Worm (Caenorhabditis elegans): ENCODE data around the gene K08D8.2.
A peak's percentile ranks its signal among the peaks of the same experiment; 100 is the strongest.

K08D8.2 gene

DNA sequence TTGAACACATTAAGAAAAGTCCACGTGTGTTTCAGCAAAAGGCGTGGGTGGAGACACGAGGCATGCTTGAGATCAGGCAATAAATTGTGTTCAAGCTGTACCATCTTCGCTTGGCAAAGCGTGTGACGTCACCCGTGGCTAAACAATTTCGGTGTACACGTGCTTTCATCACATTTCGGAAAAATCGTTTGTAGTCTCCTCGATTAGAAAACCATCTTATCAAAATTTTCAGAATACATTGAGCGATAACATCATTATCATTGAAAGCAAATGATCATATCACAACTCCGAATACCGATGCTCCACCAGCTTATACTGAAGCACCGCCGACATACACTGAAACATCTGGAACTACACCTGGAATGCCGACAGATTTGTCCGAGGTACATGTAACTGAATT, 1.3 kb upstream of the K08D8.2 start:
- TF ChIP-seq fos-1 (tag; optimal IDR thresholded peaks at IDR 0.05) = peak; percentile 69
- TF ChIP-seq sma-9 (GFP tag; optimal IDR thresholded peaks at IDR 0.05) = peak; percentile 39
- TF ChIP-seq sma-9 (tag; optimal IDR thresholded peaks at IDR 0.05) = no peak
- TF ChIP-seq nhr-10 (tag; optimal IDR thresholded peaks at IDR 0.05) = no peak

DNA sequence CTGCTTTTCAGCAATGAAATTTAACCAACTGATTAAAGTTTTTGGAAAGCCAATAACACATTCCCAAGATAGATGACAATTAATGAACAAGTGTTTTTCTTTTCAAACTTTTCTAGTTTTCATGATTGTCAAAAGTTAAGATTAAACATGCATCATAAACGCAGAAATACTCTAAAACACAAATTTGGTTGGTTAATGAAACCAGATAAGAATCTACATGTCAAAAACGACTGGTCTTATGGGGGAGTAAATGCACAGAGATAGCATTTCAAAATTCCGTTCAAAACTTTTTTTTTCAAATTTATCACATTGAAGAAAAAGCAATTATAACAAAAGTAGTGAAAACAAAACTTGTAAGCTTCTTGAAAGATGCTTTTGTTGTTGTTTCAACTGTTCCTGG, 827 bp downstream of the K08D8.2 start:
- TF ChIP-seq fos-1 (tag; optimal IDR thresholded peaks at IDR 0.05) = peak; percentile 55
- TF ChIP-seq lsy-2 (tag; optimal IDR thresholded peaks at IDR 0.05) = no peak

DNA sequence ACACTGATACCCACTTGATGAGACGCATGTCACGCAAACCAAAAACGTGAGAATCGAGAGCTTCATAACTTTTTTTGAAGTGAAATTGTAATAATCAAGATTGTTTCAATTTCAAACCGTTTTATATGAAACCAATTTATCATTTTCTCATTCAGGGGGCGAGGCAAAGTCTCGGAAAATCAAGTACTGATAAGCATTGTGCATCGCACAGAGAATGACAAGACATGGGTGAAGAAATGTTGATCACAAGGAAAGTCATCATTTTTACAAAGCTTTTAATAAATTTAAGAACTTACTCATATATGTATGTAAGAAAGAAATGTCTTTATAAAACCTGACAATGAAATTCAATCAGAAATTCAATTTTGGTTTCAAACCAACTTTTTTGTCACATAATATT, 3.7 kb downstream of the K08D8.2 start, which contains the start of gene K08D8.3:
TSS of gene K08D8.3 (minus strand) at position 131 of the 400 bp plus-strand sequence.
- peak; percentile 89 for TF ChIP-seq fos-1 (tag; optimal IDR thresholded peaks at IDR 0.05)
- TF ChIP-seq dmd-4 (tag; optimal IDR thresholded peaks at IDR 0.05) = no peak
- TF ChIP-seq skn-1 (tag; optimal IDR thresholded peaks at IDR 0.05) = peak; percentile 89
- peak; percentile 32 for TF ChIP-seq sma-9 (GFP tag; optimal IDR thresholded peaks at IDR 0.05)
- TF ChIP-seq sma-9 (tag; optimal IDR thresholded peaks at IDR 0.05) = no peak
- TF ChIP-seq unc-39 (tag; optimal IDR thresholded peaks at IDR 0.05) = no peak

DNA sequence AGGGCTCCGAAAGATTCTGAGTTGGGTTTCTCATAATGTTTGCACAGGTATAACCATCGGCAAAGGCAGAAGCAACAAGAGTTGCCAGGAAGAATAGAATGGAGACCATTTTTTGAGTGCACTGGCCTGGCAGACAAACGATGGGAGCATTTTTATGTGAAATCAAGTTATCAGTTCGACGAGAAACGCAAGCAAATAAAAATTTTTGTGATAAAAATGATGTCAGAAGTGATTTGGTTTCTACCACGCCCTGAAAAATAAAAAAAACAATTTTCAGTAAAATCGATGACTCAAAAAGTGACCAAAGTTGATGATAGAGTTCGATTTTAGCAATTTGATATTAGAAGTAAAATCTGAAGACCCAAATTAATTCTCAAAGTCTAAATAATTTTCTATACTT, 7.0 kb downstream of the K08D8.2 start, which contains the start of gene K08D8.4:
TSS of gene K08D8.4 (minus strand) at position 128 of the 400 bp plus-strand sequence.
- TF ChIP-seq fos-1 (tag; optimal IDR thresholded peaks at IDR 0.05) (peak; percentile 86), ceh-16 (tag; optimal IDR thresholded peaks at IDR 0.05) (no peak), F13H6.1 (tag; optimal IDR thresholded peaks at IDR 0.05) (no peak)

DNA sequence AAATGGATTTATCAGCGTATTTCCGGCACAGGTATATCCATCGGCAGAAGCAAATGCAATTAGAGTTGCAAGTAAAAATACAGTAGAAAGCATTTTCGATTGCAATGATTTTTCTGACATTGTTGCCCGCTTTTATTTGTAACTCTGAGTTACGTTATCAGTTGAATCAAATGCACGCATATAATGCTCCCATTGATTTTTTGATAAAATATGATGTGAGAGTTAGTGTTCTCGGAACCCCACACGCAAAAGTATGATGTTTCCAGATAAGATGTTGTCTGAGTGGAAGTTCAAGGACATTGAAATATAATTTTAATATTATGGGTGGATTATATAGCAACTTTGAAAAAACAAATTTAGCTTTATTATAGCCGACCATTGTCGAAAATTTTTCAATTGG, 9.1 kb downstream of the K08D8.2 start, which contains the start of gene K08D8.5:
TSS of gene K08D8.5 (minus strand) at position 140 of the 400 bp plus-strand sequence.
- TF ChIP-seq fos-1 (tag; optimal IDR thresholded peaks at IDR 0.05) = peak; percentile 79
- no peak for TF ChIP-seq blmp-1 (tag; optimal IDR thresholded peaks at IDR 0.05; ENCODE audit: insufficient read depth)
- no peak for TF ChIP-seq ztf-4 (tag; optimal IDR thresholded peaks at IDR 0.05)
- TF ChIP-seq crh-2 (tag; optimal IDR thresholded peaks at IDR 0.05) = no peak
- peak; percentile 51 for TF ChIP-seq sma-9 (GFP tag; optimal IDR thresholded peaks at IDR 0.05)
- TF ChIP-seq sma-9 (tag; optimal IDR thresholded peaks at IDR 0.05) = no peak

DNA sequence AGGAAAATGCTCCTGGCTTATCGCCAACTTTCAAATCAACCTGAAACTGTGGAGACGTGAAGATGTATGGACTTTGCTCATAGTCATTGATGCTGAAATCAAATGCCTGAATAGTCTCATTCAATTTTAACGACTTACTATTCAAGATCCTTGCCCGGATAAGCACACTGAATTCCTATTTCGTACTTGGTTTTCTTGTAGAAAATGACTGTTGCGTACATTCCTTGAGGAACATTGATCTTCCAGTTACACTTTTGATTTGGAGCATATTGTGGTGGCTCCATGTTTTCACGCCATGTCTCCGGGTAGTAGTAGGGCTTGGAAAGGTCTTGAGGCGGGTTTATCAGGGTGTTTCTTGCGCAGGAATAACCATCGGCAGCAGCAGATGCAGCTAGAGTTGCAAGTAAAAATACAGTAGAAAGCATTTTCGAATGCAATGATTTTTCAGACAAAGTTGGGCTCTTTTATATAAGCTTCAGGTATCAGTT, 11.7 kb downstream of the K08D8.2 start, which contains the start of gene irg-6:
TSS of gene irg-6 (minus strand) at position 438 of the 488 bp plus-strand sequence.
- no peak for TF ChIP-seq aly-2 (tag; optimal IDR thresholded peaks at IDR 0.05)
- TF ChIP-seq crh-2 (tag; optimal IDR thresholded peaks at IDR 0.05) = no peak
- no peak for TF ChIP-seq C34F6.9 (tag; optimal IDR thresholded peaks at IDR 0.05)
- no peak for TF ChIP-seq nhr-12 (tag; optimal IDR thresholded peaks at IDR 0.05)
- no peak for TF ChIP-seq ztf-1 (GFP tag; conservative IDR thresholded peaks at IDR 0.05)
- no peak for TF ChIP-seq mab-5 (tag; optimal IDR thresholded peaks at IDR 0.05)
- no peak for TF ChIP-seq ztf-11 (tag; optimal IDR thresholded peaks at IDR 0.05)
- no peak for TF ChIP-seq ceh-82 (tag; optimal IDR thresholded peaks at IDR 0.05)
- TF ChIP-seq sma-9 (GFP tag; optimal IDR thresholded peaks at IDR 0.05) = no peak
- TF ChIP-seq sma-9 (tag; optimal IDR thresholded peaks at IDR 0.05) = no peak
- TF ChIP-seq gmeb-1 (tag; optimal IDR thresholded peaks at IDR 0.05) = no peak
- no peak for TF ChIP-seq egl-27 (tag; optimal IDR thresholded peaks at IDR 0.05)
- no peak for TF ChIP-seq F13H6.1 (tag; optimal IDR thresholded peaks at IDR 0.05)
- no peak for TF ChIP-seq nhr-6 (tag; optimal IDR thresholded peaks at IDR 0.05)
- TF ChIP-seq nhr-237 (tag; optimal IDR thresholded peaks at IDR 0.05) = no peak
- no peak for TF ChIP-seq nhr-11 (tag; optimal IDR thresholded peaks at IDR 0.05)
- no peak for TF ChIP-seq nhr-77 (tag; optimal IDR thresholded peaks at IDR 0.05)
- no peak for TF ChIP-seq ama-1 (optimal IDR thresholded peaks at IDR 0.05)
- no peak for TF ChIP-seq snpc-4 (tag; optimal IDR thresholded peaks at IDR 0.05)
- TF ChIP-seq peb-1 (tag; optimal IDR thresholded peaks at IDR 0.05) = no peak
- TF ChIP-seq sem-4 (tag; optimal IDR thresholded peaks at IDR 0.05) = no peak

DNA sequence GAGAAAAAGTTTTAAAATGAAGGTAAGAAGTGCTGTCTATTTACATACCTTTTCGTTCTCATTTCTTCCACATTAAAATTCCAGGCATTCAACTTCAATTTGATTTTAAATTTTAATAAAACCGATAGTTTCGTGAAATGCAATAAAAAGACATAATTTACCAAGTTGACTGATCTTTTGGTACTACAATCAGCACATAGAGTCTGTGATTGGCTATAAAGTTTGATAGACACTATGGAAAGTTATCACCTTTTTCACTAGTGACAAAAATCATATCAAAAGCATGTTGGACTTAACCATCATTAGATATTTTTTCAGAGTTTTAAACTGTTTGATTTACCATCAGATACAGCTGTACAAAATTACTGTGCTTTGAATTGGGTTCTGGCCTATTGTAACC, 12.6 kb downstream of the K08D8.2 start, which contains the start of gene srz-15:
TSS of gene srz-15 (plus strand) at position 301 of the 400 bp plus-strand sequence.
- TF ChIP-seq lsy-2 (tag; optimal IDR thresholded peaks at IDR 0.05) = no peak
- TF ChIP-seq nhr-21 (tag; optimal IDR thresholded peaks at IDR 0.05) = no peak
- TF ChIP-seq nhr-23 (tag; optimal IDR thresholded peaks at IDR 0.05) = no peak
- TF ChIP-seq mbf-1 (tag; optimal IDR thresholded peaks at IDR 0.05) = no peak
- no peak for TF ChIP-seq fos-1 (tag; optimal IDR thresholded peaks at IDR 0.05)
- no peak for TF ChIP-seq sem-4 (tag; optimal IDR thresholded peaks at IDR 0.05)
- no peak for TF ChIP-seq elt-1 (tag; optimal IDR thresholded peaks at IDR 0.05)
- TF ChIP-seq nhr-11 (tag; optimal IDR thresholded peaks at IDR 0.05) = no peak

All from whole organism, L2 larva.